Fruit fly (Drosophila melanogaster) whole organism, embryonic: ENCODE measurements around the gene Pgant2.

ENCODE experiments used
- Asciz ChIP-seq: fragments of 200-800 bp; sonication (Bioruptor generic); optimal IDR thresholded peaks from 2 replicates; lab custom pipeline; 2017; ENCODE audit warnings: missing biosample characterization, mild to moderate bottlenecking, missing genetic modification characterization, missing genetic modification reagents
- CG10147 ChIP-seq: fragments of 200-800 bp; sonication (Bioruptor generic); optimal IDR thresholded peaks from 2 replicates; lab custom pipeline; 2019; ENCODE audit warnings: missing biosample characterization, mild to moderate bottlenecking, missing genetic modification characterization, moderate library complexity
- CG1024 ChIP-seq: fragments of 200-800 bp; sonication (Bioruptor generic); IDR thresholded peaks from 2 replicates; pipeline ENCODE4 v1.3.6; 2022; ENCODE audit warnings: missing biosample characterization, missing genetic modification characterization
- CG11560 ChIP-seq: fragments of 200-800 bp; sonication (Bioruptor generic); IDR thresholded peaks from 3 replicates; pipeline ENCODE4 v1.3.6; 2022; ENCODE audit warnings: missing biosample characterization, missing genetic modification characterization
- CG11695 ChIP-seq: fragments of 200-800 bp; sonication (Bioruptor generic); IDR thresholded peaks from 3 replicates; pipeline ENCODE4 v1.3.6; 2022; ENCODE audit warnings: missing biosample characterization, missing genetic modification characterization
- CG12219 ChIP-seq: fragments of 200-800 bp; sonication (Bioruptor generic); optimal IDR thresholded peaks from 3 replicates; lab custom pipeline; 2018; ENCODE audit warnings: missing biosample characterization, mild to moderate bottlenecking, missing genetic modification characterization
- CG12391 ChIP-seq: fragments of 200-800 bp; sonication (Bioruptor generic); optimal IDR thresholded peaks from 3 replicates; lab custom pipeline; 2018; ENCODE audit warnings: missing biosample characterization, mild to moderate bottlenecking, missing genetic modification characterization, moderate library complexity
- CG12942 ChIP-seq: fragments of 200-800 bp; sonication (Bioruptor generic); optimal IDR thresholded peaks from 3 replicates; lab custom pipeline; 2016; ENCODE audit warnings: missing biosample characterization, missing genetic modification characterization
- CG13296 ChIP-seq: fragments of 200-800 bp; sonication (Bioruptor generic); optimal IDR thresholded peaks from 3 replicates; lab custom pipeline; 2018; ENCODE audit warnings: missing biosample characterization, mild to moderate bottlenecking, missing genetic modification characterization
- CG14441 ChIP-seq: fragments of 200-800 bp; sonication (Bioruptor generic); IDR thresholded peaks from 2 replicates; pipeline ENCODE4 v1.3.6; 2022; ENCODE audit warnings: missing biosample characterization, missing genetic modification characterization
- CG14860 ChIP-seq: fragments of 200-800 bp; sonication (Bioruptor generic); IDR thresholded peaks from 3 replicates; pipeline ENCODE4 v1.3.6; 2022; ENCODE audit warnings: missing biosample characterization, missing genetic modification characterization; ENCODE audit not compliant: partially characterized antibody
- CG15601 ChIP-seq: fragments of 200-800 bp; sonication (Bioruptor generic); optimal IDR thresholded peaks from 3 replicates; lab custom pipeline; 2019; ENCODE audit warnings: missing biosample characterization, mild to moderate bottlenecking, missing genetic modification characterization, moderate library complexity
- CG30403 ChIP-seq: fragments of 200-800 bp; sonication (Bioruptor generic); optimal IDR thresholded peaks from 3 replicates; lab custom pipeline; 2016; ENCODE audit warnings: missing biosample characterization, missing genetic modification characterization
- CG31365 ChIP-seq: fragments of 200-800 bp; sonication (Bioruptor generic); optimal IDR thresholded peaks from 2 replicates; lab custom pipeline; 2018; ENCODE audit warnings: missing biosample characterization, mild to moderate bottlenecking, missing genetic modification characterization
- CG31441 ChIP-seq: fragments of 200-800 bp; sonication (Bioruptor generic); IDR thresholded peaks from 2 replicates; pipeline ENCODE4 v1.3.6; 2022; ENCODE audit warnings: missing biosample characterization, missing genetic modification characterization
- CG32767 ChIP-seq: fragments of 200-800 bp; sonication (Bioruptor generic); IDR thresholded peaks from 2 replicates; pipeline ENCODE4 v1.3.6; 2022; ENCODE audit warnings: missing biosample characterization, missing genetic modification characterization
- CG3726 ChIP-seq: fragments of 200-800 bp; sonication (Bioruptor generic); IDR thresholded peaks from 3 replicates; pipeline ENCODE4, ENCODE4 v1.3.6; 2022; ENCODE audit warnings: missing biosample characterization, missing genetic modification characterization
- CG4730 ChIP-seq: fragments of 200-800 bp; sonication (Bioruptor generic); IDR thresholded peaks from 2 replicates; pipeline ENCODE4 v1.3.6; 2022; ENCODE audit warnings: missing biosample characterization, missing genetic modification characterization
- CG4820 ChIP-seq: fragments of 200-800 bp; sonication (Bioruptor generic); optimal IDR thresholded peaks from 3 replicates; lab custom pipeline; 2016; ENCODE audit warnings: missing biosample characterization, missing genetic modification characterization
- CG6689 ChIP-seq: fragments of 200-800 bp; sonication (Bioruptor generic); IDR thresholded peaks from 2 replicates; pipeline ENCODE4 v1.3.6; 2022; ENCODE audit warnings: missing biosample characterization, missing genetic modification characterization
- CG8089 ChIP-seq: fragments of 200-800 bp; sonication (Bioruptor generic); optimal IDR thresholded peaks from 3 replicates; lab custom pipeline; 2016; ENCODE audit warnings: missing biosample characterization, missing genetic modification characterization
- CTCF ChIP-seq: fragments of 200-800 bp; sonication (Bioruptor generic); optimal IDR thresholded peaks from 2 replicates; lab custom pipeline; 2017; ENCODE audit warnings: missing biosample characterization, mild to moderate bottlenecking, missing genetic modification characterization, moderate library complexity
- CoRest ChIP-seq: fragments of 200-800 bp; sonication (Bioruptor generic); optimal IDR thresholded peaks from 3 replicates; lab custom pipeline; 2018; ENCODE audit warnings: missing biosample characterization, mild to moderate bottlenecking, missing genetic modification characterization, moderate library complexity
- E2f2 ChIP-seq: fragments of 200-800 bp; sonication (Bioruptor generic); IDR thresholded peaks from 2 replicates; pipeline ENCODE4 v1.3.6; 2022; ENCODE audit warnings: missing biosample characterization, missing genetic modification characterization
- Gsc ChIP-seq: fragments of 200-800 bp; sonication (Bioruptor generic); IDR thresholded peaks from 2 replicates; pipeline ENCODE4 v1.3.6; 2022; ENCODE audit warnings: missing biosample characterization, missing genetic modification characterization
- Hr39 ChIP-seq: fragments of >200 bp; optimal IDR thresholded peaks from 2 replicates; lab custom pipeline; 2017
- Lhr ChIP-seq: fragments of 200-800 bp; sonication (Bioruptor generic); optimal IDR thresholded peaks from 3 replicates; lab custom pipeline; 2017; ENCODE audit warnings: mild to moderate bottlenecking, missing biosample characterization, missing genetic modification reagents, missing genetic modification characterization
- MTF-1 ChIP-seq: fragments of 200-800 bp; sonication (Bioruptor generic); optimal IDR thresholded peaks from 2 replicates; lab custom pipeline; 2018; ENCODE audit warnings: missing biosample characterization, mild to moderate bottlenecking, missing genetic modification characterization, borderline replicate concordance
- Optix ChIP-seq: fragments of 200-800 bp; sonication (Bioruptor generic); IDR thresholded peaks from 3 replicates; pipeline ENCODE4 v1.3.6; 2022; ENCODE audit warnings: missing biosample characterization, missing genetic modification characterization
- PHDP ChIP-seq: fragments of 200-800 bp; sonication (Bioruptor generic); optimal IDR thresholded peaks from 3 replicates; lab custom pipeline; 2018; ENCODE audit warnings: missing biosample characterization, mild to moderate bottlenecking, missing genetic modification characterization, moderate library complexity
- Trl ChIP-seq, 3 experiments: fragments of >200 bp in 2 of 3; fragments of 200-800 bp in 1 of 3; sonication (Bioruptor generic) in 1 of 3; optimal IDR thresholded peaks; 2 replicates in 1 of 3; 3 replicates in 2 of 3; lab custom pipeline; 2016 to 2017; ENCODE audit warnings: missing biosample characterization in 1 of 3, missing genetic modification characterization in 1 of 3
- ap ChIP-seq: fragments of 200-800 bp; sonication (Bioruptor generic); IDR thresholded peaks from 2 replicates; pipeline ENCODE4 v1.3.6; 2022; ENCODE audit warnings: missing biosample characterization, missing genetic modification characterization
- bcd ChIP-seq: fragments of 200-800 bp; sonication (Bioruptor generic); optimal IDR thresholded peaks from 2 replicates; lab custom pipeline; 2017; ENCODE audit warnings: missing biosample characterization, mild to moderate bottlenecking, missing genetic modification characterization
- ci ChIP-seq: fragments of 200-800 bp; sonication (Bioruptor generic); IDR thresholded peaks from 3 replicates; pipeline ENCODE4 v1.3.6; 2022; ENCODE audit warnings: missing biosample characterization, missing genetic modification characterization
- dpn ChIP-seq, 2 experiments: fragments of 200-800 bp; sonication (Bioruptor generic); optimal IDR thresholded peaks; 3 replicates each; lab custom pipeline; 2016; ENCODE audit warnings: missing biosample characterization in 2 of 2, missing genetic modification characterization in 2 of 2
- ems ChIP-seq: fragments of 200-800 bp; sonication (Bioruptor generic); optimal IDR thresholded peaks from 3 replicates; lab custom pipeline; 2016; ENCODE audit warnings: missing biosample characterization, missing genetic modification characterization
- ham ChIP-seq: fragments of 200-800 bp; sonication (Bioruptor generic); IDR thresholded peaks from 2 replicates; pipeline ENCODE4 v1.3.6; 2022; ENCODE audit warnings: missing biosample characterization, missing genetic modification characterization
- jigr1 ChIP-seq: fragments of 200-800 bp; sonication (Bioruptor generic); IDR thresholded peaks from 3 replicates; pipeline ENCODE4 v1.3.6; 2022; ENCODE audit warnings: missing biosample characterization, missing genetic modification characterization
- kah ChIP-seq: fragments of 200-800 bp; sonication (Bioruptor generic); optimal IDR thresholded peaks from 2 replicates; lab custom pipeline; 2018; ENCODE audit warnings: missing biosample characterization, mild to moderate bottlenecking, missing genetic modification characterization
- lmd ChIP-seq: fragments of 200-800 bp; sonication (Bioruptor generic); IDR thresholded peaks from 2 replicates; pipeline ENCODE4 v1.3.6; 2022; ENCODE audit warnings: missing biosample characterization, missing genetic modification characterization
- mam ChIP-seq: fragments of 200-800 bp; sonication (Bioruptor generic); optimal IDR thresholded peaks from 3 replicates; lab custom pipeline; 2016; ENCODE audit warnings: missing biosample characterization, missing genetic modification characterization
- nerfin-1 ChIP-seq: fragments of 200-800 bp; sonication (Bioruptor generic); optimal IDR thresholded peaks from 3 replicates; lab custom pipeline; 2019; ENCODE audit warnings: missing biosample characterization, mild to moderate bottlenecking, missing genetic modification characterization, moderate library complexity
- nmo ChIP-seq: fragments of 200-800 bp; sonication (Bioruptor generic); optimal IDR thresholded peaks from 2 replicates; lab custom pipeline; 2018; ENCODE audit warnings: missing biosample characterization, mild to moderate bottlenecking, missing genetic modification characterization, moderate library complexity
- onecut ChIP-seq: fragments of 200-800 bp; sonication (Bioruptor generic); IDR thresholded peaks from 2 replicates; pipeline ENCODE4 v1.3.6; 2022; ENCODE audit warnings: missing biosample characterization, missing genetic modification characterization
- phol ChIP-seq: fragments of 200-800 bp; sonication (Bioruptor generic); optimal IDR thresholded peaks from 3 replicates; lab custom pipeline; 2018; ENCODE audit warnings: missing biosample characterization, mild to moderate bottlenecking, missing genetic modification characterization, moderate library complexity
- prd ChIP-seq, 3 experiments: fragments of >200 bp in 2 of 3; fragments of 200-800 bp in 1 of 3; sonication (Bioruptor generic) in 1 of 3; optimal IDR thresholded peaks in 2 of 3; IDR thresholded peaks in 1 of 3; 2 replicates in 2 of 3; 3 replicates in 1 of 3; pipeline versions ENCODE4 v1.3.6 to Lab custom; 2017 to 2022; ENCODE audit warnings: missing biosample characterization in 1 of 3, missing genetic modification characterization in 1 of 3
- tap ChIP-seq: fragments of 200-800 bp; optimal IDR thresholded peaks from 3 replicates; lab custom pipeline; 2019; ENCODE audit warnings: missing biosample characterization, mild to moderate bottlenecking, missing genetic modification characterization, moderate library complexity
- tin ChIP-seq: fragments of 200-800 bp; sonication (Bioruptor generic); optimal IDR thresholded peaks from 3 replicates; lab custom pipeline; 2016; ENCODE audit warnings: missing biosample characterization, missing genetic modification characterization
- unpg ChIP-seq: fragments of 200-800 bp; sonication (Bioruptor generic); optimal IDR thresholded peaks from 3 replicates; lab custom pipeline; 2018; ENCODE audit warnings: missing biosample characterization, mild to moderate bottlenecking, missing genetic modification characterization, moderate library complexity
- vvl ChIP-seq: fragments of 200-800 bp; sonication (Bioruptor generic); IDR thresholded peaks from 2 replicates; pipeline ENCODE4 v1.3.6; 2022; ENCODE audit warnings: missing biosample characterization, missing genetic modification characterization
- wor ChIP-seq: fragments of 200-800 bp; sonication (Bioruptor generic); IDR thresholded peaks from 2 replicates; pipeline ENCODE4 v1.3.6; 2022; ENCODE audit warnings: missing biosample characterization, missing genetic modification characterization

Pgant2 gene

DNA sequence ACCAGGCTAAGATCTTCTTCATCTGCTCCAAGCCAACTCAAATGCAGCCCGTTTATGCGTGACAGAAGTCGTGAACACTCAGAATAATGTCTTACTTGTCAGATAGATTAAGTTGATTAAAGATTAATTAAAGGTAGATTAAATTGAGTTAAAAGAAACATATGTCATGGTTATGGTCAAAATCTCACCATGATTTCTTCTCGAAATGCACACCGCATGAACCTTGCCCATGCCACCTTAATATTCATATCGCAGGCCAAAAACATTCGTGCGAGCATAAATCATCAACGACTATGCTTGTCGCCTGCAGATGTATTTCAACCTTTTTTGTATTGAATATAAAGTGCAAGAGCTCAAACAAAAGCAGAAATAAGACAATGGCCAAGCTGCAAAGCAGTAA is 10.5 kb upstream of the Pgant2 start (continued):
- TF ChIP-seq CG4820 (GFP tag; lab: Kevin White, UChicago) = peak; percentile 55
- peak; percentile 84 for TF ChIP-seq tap (tag; lab: Kevin White, UChicago)
- no peak for TF ChIP-seq Hr39
- TF ChIP-seq ems (GFP tag; lab: Kevin White, UChicago) = peak; percentile 4
- TF ChIP-seq wor = 0 out of 2 replicates have a peak, but pooled peaks have one; percentile 24
- TF ChIP-seq Lhr (GFP tag; lab: Kevin White, UChicago) = no peak
- TF ChIP-seq Asciz (GFP tag; lab: Kevin White, UChicago) = peak; percentile 66
- peak; percentile 59; the same call in 1 of the 2 replicates for TF ChIP-seq CG32767 (GFP tag; lab: Robert Waterston, UW)
- no peak for TF ChIP-seq lmd (GFP tag; lab: Robert Waterston, UW)
- peak; percentile 40; the same call in 1 of the 3 replicates for TF ChIP-seq Optix (GFP tag; lab: Robert Waterston, UW)
- TF ChIP-seq ap = peak; percentile 47
- peak; percentile 61 for TF ChIP-seq CG14441
- peak; percentile 37; the same call in 1 of the 2 replicates for TF ChIP-seq E2f2 (GFP tag; lab: Robert Waterston, UW)
- TF ChIP-seq CG11560 = 0 out of 3 replicates have a peak, but pooled peaks have one; percentile 33
- TF ChIP-seq onecut (GFP tag; lab: Robert Waterston, UW) = peak; percentile 71
- no peak for TF ChIP-seq CG12942
- TF ChIP-seq CG30403 = peak; percentile 47
- peak; percentile 74 for TF ChIP-seq phol
- TF ChIP-seq CG4730 = 0 out of 2 replicates have a peak, but pooled peaks have one; percentile 14
- TF ChIP-seq jigr1 (GFP tag; lab: Robert Waterston, UW) = 0 out of 3 replicates have a peak, but pooled peaks have one; percentile 35
- TF ChIP-seq nmo (GFP tag; lab: Kevin White, UChicago) = peak; percentile 45
- TF ChIP-seq unpg (GFP tag; lab: Kevin White, UChicago) = peak; percentile 73
- peak; percentile 3 for TF ChIP-seq tin
- 0 out of 2 replicates have a peak, but pooled peaks have one; percentile 41 for TF ChIP-seq CG1024
- peak; percentile 91 for TF ChIP-seq ci (GFP tag; lab: Robert Waterston, UW)
- TF ChIP-seq Trl (optimal IDR thresholded peaks at IDR 0.05; lab: Kevin White, UChicago) = no peak
- TF ChIP-seq Trl (GFP tag; optimal IDR thresholded peaks at IDR 0.05; lab: Kevin White, UChicago) = peak; percentile 22
- TF ChIP-seq CG12391 (tag; lab: Kevin White, UChicago) = peak; percentile 69
- no peak for TF ChIP-seq prd (optimal IDR thresholded peaks at IDR 0.05; lab: Kevin White, UChicago)
- peak; percentile 69 for TF ChIP-seq prd (GFP tag; IDR thresholded peaks at IDR 0.05; lab: Robert Waterston, UW)
- TF ChIP-seq dpn (GFP tag; optimal IDR thresholded peaks at IDR 0.05; lab: Kevin White, UChicago) = peak; percentile 6 to 13
- TF ChIP-seq bcd (GFP tag; lab: Kevin White, UChicago) = peak; percentile 36
- TF ChIP-seq CG31441 = peak; percentile 69
- peak; percentile 70 for TF ChIP-seq PHDP (tag; lab: Kevin White, UChicago)
- TF ChIP-seq CG11695 (GFP tag; lab: Robert Waterston, UW) = peak; percentile 49; the same call in 1 of the 3 replicates
- TF ChIP-seq MTF-1 = peak; percentile 15
- peak; percentile 43 for TF ChIP-seq CTCF (GFP tag; lab: Kevin White, UChicago)
- TF ChIP-seq CG12219 (GFP tag; lab: Kevin White, UChicago) = peak; percentile 56
- no peak for TF ChIP-seq Gsc
- TF ChIP-seq CG13296 (GFP tag; lab: Kevin White, UChicago) = peak; percentile 66
- no peak for TF ChIP-seq mam
- no peak for TF ChIP-seq CG14860
- no peak for TF ChIP-seq ham (GFP tag; lab: Robert Waterston, UW)
- peak; percentile 85 for TF ChIP-seq vvl
- TF ChIP-seq nerfin-1 (tag; lab: Kevin White, UChicago) = peak; percentile 64
- TF ChIP-seq CG31365 (tag; lab: Kevin White, UChicago) = peak; percentile 34
- TF ChIP-seq kah (GFP tag; lab: Kevin White, UChicago) = peak; percentile 65
- TF ChIP-seq CG15601 (tag; lab: Kevin White, UChicago) = peak; percentile 25
- TF ChIP-seq CoRest (tag; lab: Kevin White, UChicago) = peak; percentile 51
- TF ChIP-seq CG10147 = peak; percentile 1
- peak; percentile 77 for TF ChIP-seq CG6689 (GFP tag; lab: Robert Waterston, UW)
- peak; percentile 4 for TF ChIP-seq CG8089 (GFP tag; lab: Kevin White, UChicago)
- no peak for TF ChIP-seq CG3726
